Fruit fly (Drosophila melanogaster) whole organism, prepupa: Measurements from ENCODE around the gene Ten-a.

Experiments
- CG10631 ChIP-seq: fragments of 200-800 bp; sonication (Bioruptor generic); optimal IDR thresholded peaks from 2 replicates; lab custom pipeline; 2016; ENCODE audit warnings: missing biosample characterization, missing genetic modification characterization
- CG11294 ChIP-seq: fragments of 200-800 bp; sonication (Bioruptor generic); IDR thresholded peaks from 2 replicates; pipeline ENCODE4 v1.3.6; 2022; ENCODE audit warnings: missing biosample characterization, missing genetic modification characterization
- CG11762 ChIP-seq: fragments of 200-800 bp; sonication (Bioruptor generic); optimal IDR thresholded peaks from 3 replicates; lab custom pipeline; 2016; ENCODE audit warnings: missing biosample characterization, missing genetic modification characterization; ENCODE audit not compliant: insufficient read depth
- CG15336 ChIP-seq: fragments of 200-800 bp; sonication (Bioruptor generic); IDR thresholded peaks from 2 replicates; pipeline ENCODE4 v1.3.6; 2022; ENCODE audit warnings: missing biosample characterization, missing genetic modification characterization
- CG1621 ChIP-seq: fragments of 200-800 bp; sonication (Bioruptor generic); optimal IDR thresholded peaks from 3 replicates; lab custom pipeline; 2018; ENCODE audit warnings: missing biosample characterization, mild to moderate bottlenecking, missing genetic modification characterization
- CG16779 ChIP-seq: fragments of 200-800 bp; sonication (Bioruptor generic); optimal IDR thresholded peaks from 3 replicates; lab custom pipeline; 2017; ENCODE audit warnings: missing biosample characterization, mild to moderate bottlenecking, missing genetic modification characterization
- CG3032 ChIP-seq: fragments of 200-800 bp; optimal IDR thresholded peaks from 2 replicates; lab custom pipeline; 2019; ENCODE audit warnings: missing biosample characterization, mild to moderate bottlenecking, missing genetic modification characterization, moderate library complexity
- CG31627 ChIP-seq: fragments of 200-800 bp; sonication (Bioruptor generic); optimal IDR thresholded peaks from 3 replicates; lab custom pipeline; 2016; ENCODE audit warnings: missing biosample characterization, missing genetic modification characterization
- CG34406 ChIP-seq: fragments of 200-800 bp; sonication (Bioruptor generic); optimal IDR thresholded peaks from 3 replicates; lab custom pipeline; 2016; ENCODE audit warnings: missing biosample characterization, missing genetic modification characterization
- CG3919 ChIP-seq: fragments of 200-800 bp; sonication (Bioruptor generic); optimal IDR thresholded peaks from 3 replicates; lab custom pipeline; 2016; ENCODE audit warnings: missing biosample characterization, missing genetic modification characterization
- CG4318 ChIP-seq: fragments of 200-800 bp; sonication (Bioruptor generic); optimal IDR thresholded peaks from 3 replicates; lab custom pipeline; 2017; ENCODE audit warnings: missing biosample characterization, mild to moderate bottlenecking, missing genetic modification characterization
- CG6163 ChIP-seq: fragments of 200-800 bp; sonication (Bioruptor generic); IDR thresholded peaks from 3 replicates; pipeline ENCODE4 v1.3.6; 2022; ENCODE audit warnings: missing biosample characterization, missing genetic modification characterization
- CG6276 ChIP-seq: fragments of 200-800 bp; sonication (Bioruptor generic); optimal IDR thresholded peaks from 2 replicates; lab custom pipeline; 2017; ENCODE audit warnings: missing biosample characterization, mild to moderate bottlenecking, missing genetic modification characterization
- CG6792 ChIP-seq: fragments of 200-800 bp; sonication (Bioruptor generic); optimal IDR thresholded peaks from 3 replicates; lab custom pipeline; 2016; ENCODE audit warnings: missing biosample characterization, missing genetic modification characterization
- CG6808 ChIP-seq: fragments of 200-800 bp; sonication (Bioruptor generic); optimal IDR thresholded peaks from 3 replicates; lab custom pipeline; 2017; ENCODE audit warnings: missing biosample characterization, missing genetic modification characterization, mild to moderate bottlenecking, moderate library complexity, missing genetic modification reagents
- CG7368 ChIP-seq: fragments of 200-800 bp; sonication (Bioruptor generic); optimal IDR thresholded peaks from 3 replicates; lab custom pipeline; 2016; ENCODE audit warnings: missing biosample characterization, missing genetic modification characterization
- CG8319 ChIP-seq: fragments of 200-800 bp; sonication (Bioruptor generic); optimal IDR thresholded peaks from 3 replicates; lab custom pipeline; 2016; ENCODE audit warnings: missing biosample characterization, missing genetic modification characterization
- CG8632 ChIP-seq: fragments of 200-800 bp; sonication (Bioruptor generic); optimal IDR thresholded peaks from 3 replicates; lab custom pipeline; 2016; ENCODE audit warnings: missing biosample characterization, missing genetic modification characterization
- Eip75B ChIP-seq: fragments of 200-800 bp; sonication (Bioruptor generic); optimal IDR thresholded peaks from 3 replicates; lab custom pipeline; 2016; ENCODE audit warnings: missing biosample characterization, missing genetic modification characterization
- Eip78C ChIP-seq: fragments of 200-800 bp; sonication (Bioruptor generic); peaks from one replicate; lab custom pipeline; 2016; ENCODE audit warnings: missing biosample characterization, missing genetic modification characterization
- Eip93F ChIP-seq: fragments of 200-800 bp; sonication (Bioruptor generic); optimal IDR thresholded peaks from 2 replicates; lab custom pipeline; 2016; ENCODE audit warnings: missing biosample characterization, mild to moderate bottlenecking, missing genetic modification characterization
- Ets96B ChIP-seq: fragments of 200-800 bp; optimal IDR thresholded peaks from 2 replicates; lab custom pipeline; 2019; ENCODE audit warnings: missing biosample characterization, mild to moderate bottlenecking, missing genetic modification characterization, moderate library complexity
- Gug ChIP-seq: fragments of 200-800 bp; sonication (Bioruptor generic); IDR thresholded peaks from 2 replicates; pipeline ENCODE4 v1.3.6; 2022; ENCODE audit warnings: missing biosample characterization, missing genetic modification characterization
- Hr38 ChIP-seq: sonication (Bioruptor generic); optimal IDR thresholded peaks from 2 replicates; lab custom pipeline; 2016; ENCODE audit warnings: missing biosample characterization, missing genetic modification characterization
- Hr39 ChIP-seq: fragments of 200-800 bp; sonication (Bioruptor generic); optimal IDR thresholded peaks from 2 replicates; lab custom pipeline; 2016; ENCODE audit warnings: missing biosample characterization, missing genetic modification characterization
- Hr4 ChIP-seq: fragments of 200-800 bp; sonication (Bioruptor generic); optimal IDR thresholded peaks from 3 replicates; lab custom pipeline; 2016; ENCODE audit warnings: missing biosample characterization, missing genetic modification characterization
- Lpt ChIP-seq: fragments of 200-800 bp; sonication (Bioruptor generic); optimal IDR thresholded peaks from 3 replicates; lab custom pipeline; 2016; ENCODE audit warnings: missing biosample characterization, missing genetic modification characterization
- Met ChIP-seq: fragments of 200-800 bp; sonication (Bioruptor generic); optimal IDR thresholded peaks from 3 replicates; lab custom pipeline; 2016; ENCODE audit warnings: missing biosample characterization, missing genetic modification characterization
- OdsH ChIP-seq: fragments of 200-800 bp; sonication (Bioruptor generic); optimal IDR thresholded peaks from 3 replicates; lab custom pipeline; 2016; ENCODE audit warnings: missing biosample characterization, missing genetic modification characterization
- Smox ChIP-seq: fragments of 200-800 bp; sonication (Bioruptor generic); optimal IDR thresholded peaks from 3 replicates; lab custom pipeline; 2016; ENCODE audit warnings: missing biosample characterization, missing genetic modification characterization
- Sox102F ChIP-seq: fragments of 200-800 bp; sonication (Bioruptor generic); optimal IDR thresholded peaks from 2 replicates; lab custom pipeline; 2016; ENCODE audit warnings: missing biosample characterization, mild to moderate bottlenecking, missing genetic modification characterization
- Sox14 ChIP-seq: fragments of 200-800 bp; sonication (Bioruptor generic); optimal IDR thresholded peaks from 3 replicates; lab custom pipeline; 2016; ENCODE audit warnings: missing biosample characterization, missing genetic modification characterization
- Sox15 ChIP-seq: fragments of 200-800 bp; sonication (Bioruptor generic); optimal IDR thresholded peaks from 3 replicates; lab custom pipeline; 2016; ENCODE audit warnings: missing biosample characterization, missing genetic modification characterization
- achi ChIP-seq: fragments of 200-800 bp; sonication (Bioruptor generic); optimal IDR thresholded peaks from 3 replicates; lab custom pipeline; 2016; ENCODE audit warnings: missing biosample characterization, missing genetic modification characterization
- cyc ChIP-seq: fragments of 200-800 bp; sonication (Bioruptor generic); optimal IDR thresholded peaks from 3 replicates; lab custom pipeline; 2016; ENCODE audit warnings: missing biosample characterization, missing genetic modification characterization
- dsx ChIP-seq: fragments of 200-800 bp; optimal IDR thresholded peaks from 3 replicates; lab custom pipeline; 2019; ENCODE audit warnings: missing biosample characterization, mild to moderate bottlenecking, missing genetic modification characterization, moderate library complexity; ENCODE audit not compliant: poor library complexity, severe bottlenecking
- eg ChIP-seq: fragments of 200-800 bp; sonication (Bioruptor generic); IDR thresholded peaks from 3 replicates; pipeline ENCODE4 v1.3.6; 2022; ENCODE audit warnings: missing biosample characterization, missing genetic modification characterization
- esn ChIP-seq: fragments of 200-800 bp; sonication (Bioruptor generic); optimal IDR thresholded peaks from 2 replicates; lab custom pipeline; 2016; ENCODE audit warnings: missing biosample characterization, mild to moderate bottlenecking, missing genetic modification characterization, moderate library complexity
- fd59A ChIP-seq: fragments of 200-800 bp; sonication (Bioruptor generic); optimal IDR thresholded peaks from 2 replicates; lab custom pipeline; 2017; ENCODE audit warnings: missing biosample characterization, mild to moderate bottlenecking, missing genetic modification characterization, missing genetic modification reagents
- fd85E ChIP-seq: fragments of 200-800 bp; sonication (Bioruptor generic); optimal IDR thresholded peaks from 3 replicates; lab custom pipeline; 2016; ENCODE audit warnings: missing biosample characterization, missing genetic modification characterization
- fkh ChIP-seq: fragments of 200-800 bp; sonication (Bioruptor generic); optimal IDR thresholded peaks from 3 replicates; lab custom pipeline; 2017; ENCODE audit warnings: missing biosample characterization, mild to moderate bottlenecking, missing genetic modification characterization, moderate library complexity
- lz ChIP-seq: fragments of 200-800 bp; sonication (Bioruptor generic); optimal IDR thresholded peaks from 3 replicates; lab custom pipeline; 2016; ENCODE audit warnings: missing biosample characterization, missing genetic modification characterization
- net ChIP-seq: fragments of 200-800 bp; sonication (Bioruptor generic); optimal IDR thresholded peaks from 3 replicates; lab custom pipeline; 2016; ENCODE audit warnings: missing biosample characterization, missing genetic modification characterization
- salr ChIP-seq, 2 experiments: fragments of 200-800 bp; sonication (Bioruptor generic); optimal IDR thresholded peaks; 3 replicates each; lab custom pipeline; 2016 to 2018; ENCODE audit warnings: missing biosample characterization in 2 of 2, missing genetic modification characterization in 2 of 2, mild to moderate bottlenecking in 1 of 2
- ss ChIP-seq, 2 experiments: fragments of 200-800 bp; sonication (Bioruptor generic); optimal IDR thresholded peaks; 2 replicates in 1 of 2; 3 replicates in 1 of 2; lab custom pipeline; 2017 to 2018; ENCODE audit warnings: mild to moderate bottlenecking in 2 of 2, missing biosample characterization in 2 of 2, missing genetic modification characterization in 2 of 2, moderate library complexity in 1 of 2
- svp ChIP-seq: fragments of 200-800 bp; sonication (Bioruptor generic); peaks from one replicate; lab custom pipeline; 2016; ENCODE audit warnings: missing biosample characterization, missing genetic modification characterization
- vri ChIP-seq: fragments of 200-800 bp; sonication (Bioruptor generic); optimal IDR thresholded peaks from 3 replicates; lab custom pipeline; 2016; ENCODE audit warnings: missing biosample characterization, mild to moderate bottlenecking, missing genetic modification characterization

The Ten-a gene

dm6 chrX:12013098-12013493 is 30.4 kb upstream of the Ten-a start:
- no peak for TF ChIP-seq Smox (GFP tag; lab: Kevin White, UChicago)
- peak; percentile 83 for TF ChIP-seq svp

DNA sequence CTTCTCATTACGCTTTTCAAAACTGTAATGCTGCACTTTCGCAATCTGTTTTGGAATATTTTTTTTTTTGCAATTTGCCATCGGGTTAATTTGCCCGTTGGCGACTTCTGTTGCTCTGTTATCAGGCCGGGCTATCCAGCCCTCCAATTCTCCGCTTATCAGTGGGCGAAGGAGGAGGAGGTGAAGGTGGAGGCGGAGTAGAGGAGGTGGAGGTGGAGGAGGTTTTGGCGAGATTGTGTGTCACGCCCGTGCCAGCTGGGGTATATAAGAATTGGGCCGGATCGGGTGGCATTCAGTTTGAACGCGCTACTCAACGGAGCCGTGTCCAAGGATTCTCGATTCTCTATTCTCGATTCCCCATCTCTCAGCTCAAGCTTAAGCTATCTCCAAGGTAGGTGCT is 29.4 kb upstream of the Ten-a start:
- TF ChIP-seq svp (peak; percentile 98), CG16779 (tag; lab: Kevin White, UChicago) (no peak), Smox (GFP tag; lab: Kevin White, UChicago) (no peak)
- TF ChIP-seq, all 60 proteins: peak for 1

dm6 chrX:12014800-12015389 is 28.6 kb upstream of the Ten-a start:
- TF ChIP-seq CG6276 (GFP tag; lab: Kevin White, UChicago) (no peak), svp (peak; percentile 91), Hr39 (peak; percentile 52), CG3032 (tag; lab: Kevin White, UChicago) (peak; percentile 23), Gug (0 out of 2 replicates have a peak, but pooled peaks have one; percentile 14), CG8632 (GFP tag; lab: Kevin White, UChicago) (peak; percentile 50), Eip93F (GFP tag; lab: Kevin White, UChicago) (no peak), Sox15 (no peak), cyc (GFP tag; lab: Kevin White, UChicago) (peak; percentile 69), dsx (GFP tag; lab: Kevin White, UChicago) (peak; percentile 33), vri (GFP tag; lab: Kevin White, UChicago) (peak; percentile 45), CG11294 (peak; percentile 37), CG16779 (tag; lab: Kevin White, UChicago) (no peak), CG1621 (tag; lab: Kevin White, UChicago) (no peak), CG10631 (peak; percentile 56), salr (GFP tag; optimal IDR thresholded peaks at IDR 0.05; lab: Kevin White, UChicago) (peak; percentile 6 to 51), CG34406 (GFP tag; lab: Kevin White, UChicago) (peak; percentile 52), lz (peak; percentile 75), Sox14 (peak; percentile 68), CG6808 (GFP tag; lab: Kevin White, UChicago) (peak; percentile 54), CG8319 (GFP tag; lab: Kevin White, UChicago) (peak; percentile 84), CG4318 (GFP tag; lab: Kevin White, UChicago) (no peak), Hr4 (no peak), Hr38 (GFP tag; lab: Kevin White, UChicago) (no peak), achi (peak; percentile 50), Eip78C (peak; percentile 89), Ets96B (peak; percentile 50), Eip75B (GFP tag; lab: Kevin White, UChicago) (peak; percentile 73), CG31627 (GFP tag; lab: Kevin White, UChicago) (peak; percentile 56), eg (GFP tag; lab: Robert Waterston, UW) (peak; percentile 55), CG3919 (GFP tag; lab: Kevin White, UChicago) (peak; percentile 73), CG11762 (peak; percentile 1), fd85E (GFP tag; lab: Kevin White, UChicago) (no peak), CG7368 (GFP tag; lab: Kevin White, UChicago) (peak; percentile 34), net (GFP tag; lab: Kevin White, UChicago) (peak; percentile 67), fkh (GFP tag; lab: Kevin White, UChicago) (no peak), CG6163 (peak; percentile 78), Met (GFP tag; lab: Kevin White, UChicago) (peak; percentile 78), Sox102F (peak; percentile 76), ss (GFP tag; optimal IDR thresholded peaks at IDR 0.05; lab: Kevin White, UChicago) (peak in 1 of 2 experiments; percentile 73), CG6792 (GFP tag; lab: Kevin White, UChicago) (peak; percentile 64), CG15336 (GFP tag; lab: Robert Waterston, UW) (peak; percentile 33; the same call in 1 of the 2 replicates), OdsH (GFP tag; lab: Kevin White, UChicago) (peak; percentile 61), fd59A (peak; percentile 15), Lpt (GFP tag; lab: Kevin White, UChicago) (no peak), esn (peak; percentile 80)
